Worm (Caenorhabditis elegans): ENCODE measurements around the gene T04A8.8.

ce11 chrIII:4689595-4689994 lies 4.2 kb upstream of the T04A8.8 start:
- TF ChIP-seq pha-4 (tag; optimal IDR thresholded peaks at IDR 0.05) (no peak), ceh-34 (tag; optimal IDR thresholded peaks at IDR 0.05) (peak; percentile 77), elt-4 (tag; optimal IDR thresholded peaks at IDR 0.05) (no peak), ama-1 (optimal IDR thresholded peaks at IDR 0.05) (no peak), ceh-2 (tag; optimal IDR thresholded peaks at IDR 0.05) (peak; percentile 34), nhr-11 (tag; optimal IDR thresholded peaks at IDR 0.05) (no peak), pqm-1 (tag; optimal IDR thresholded peaks at IDR 0.05) (peak; percentile 44)
